Worm (Caenorhabditis elegans) whole organism, L4/young adult: ENCODE results near the gene gpx-6.

Experiments used
- W03F9.2 ChIP-seq: fragments of 150-350 bp; optimal IDR thresholded peaks from 2 replicates; lab custom pipeline; 2014; ENCODE audit warnings: missing biosample characterization, missing genetic modification characterization
- him-1 ChIP-seq: sonication (generic microtip); optimal IDR thresholded peaks from 2 replicates; lab custom pipeline; 2016; ENCODE audit warnings: missing genotype, missing genetic modification reagents, missing genetic modification characterization, missing compliant biosample characterization

DNA sequence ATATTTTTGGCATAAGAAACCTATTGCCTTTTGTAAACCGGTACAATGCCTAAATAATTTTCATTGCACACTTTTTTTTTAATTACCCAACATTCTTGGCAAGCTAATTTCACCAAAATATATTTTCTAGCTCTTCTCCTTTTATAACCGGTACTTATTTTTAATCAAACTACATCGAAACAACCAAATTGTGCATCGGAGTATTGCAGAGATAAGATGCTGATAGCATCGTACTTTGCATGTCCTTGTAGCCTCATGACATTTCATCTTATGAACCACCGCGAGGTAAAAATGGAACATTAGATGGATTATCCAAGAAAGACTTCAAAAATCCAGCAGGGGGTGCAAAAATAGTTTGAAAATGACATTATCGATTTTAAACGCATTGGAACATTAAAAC is 33.2 kb downstream of the gpx-6 start:
- no peak for TF ChIP-seq W03F9.2 (tag; lab: Kevin White, UChicago)
- no peak for TF ChIP-seq him-1 (tag; lab: Kevin White, UChicago)
